Worm (Caenorhabditis elegans) whole organism, young adult: ENCODE data around the gene srd-46.

Experiments
- B0019.2 ChIP-seq: fragments of 200-800 bp; sonication (Bioruptor generic); conservative IDR thresholded peaks from 2 replicates; pipeline ENCODE4 v1.3.6; 2022; ENCODE audit warnings: missing genetic modification reagents, missing genetic modification characterization, missing compliant biosample characterization
- C06A6.2 ChIP-seq: fragments of 200-800 bp; sonication (Bioruptor generic); conservative IDR thresholded peaks from 2 replicates; pipeline ENCODE4 v1.3.6; 2022; ENCODE audit warnings: missing genetic modification characterization, missing compliant biosample characterization
- F22D6.2 ChIP-seq: sonication (generic microtip); optimal IDR thresholded peaks from 2 replicates; lab custom pipeline; 2016; ENCODE audit warnings: mild to moderate bottlenecking, missing genetic modification characterization, missing compliant biosample characterization
- F23B12.7 ChIP-seq: sonication (generic microtip); optimal IDR thresholded peaks from 2 replicates; lab custom pipeline; 2017; ENCODE audit warnings: missing genetic modification characterization, mild to moderate bottlenecking, missing compliant biosample characterization, antibody characterized with exemption, moderate library complexity; ENCODE audit not compliant: insufficient read depth
- F37B4.10 ChIP-seq: fragments of 200-800 bp; sonication (Bioruptor generic); IDR thresholded peaks from 2 replicates; pipeline ENCODE4 v1.3.6; 2022; ENCODE audit warnings: missing genetic modification characterization, missing compliant biosample characterization
- F39B2.1 ChIP-seq: fragments of 200-800 bp; sonication (Bioruptor generic); IDR thresholded peaks from 2 replicates; pipeline ENCODE4 v1.3.6; 2022; ENCODE audit warnings: missing genetic modification reagents, missing genetic modification characterization, missing compliant biosample characterization
- F49E8.2 ChIP-seq: sonication (generic microtip); optimal IDR thresholded peaks from 3 replicates; lab custom pipeline; 2017; ENCODE audit warnings: missing genetic modification characterization, mild to moderate bottlenecking, missing compliant biosample characterization, antibody characterized with exemption, moderate library complexity; ENCODE audit not compliant: insufficient read depth
- K12H6.12 ChIP-seq: fragments of 200-800 bp; sonication (Bioruptor generic); optimal IDR thresholded peaks from 2 replicates; lab custom pipeline; 2018; ENCODE audit warnings: mild to moderate bottlenecking, missing genetic modification characterization, missing compliant biosample characterization
- T07F8.4 ChIP-seq: sonication (generic microtip); optimal IDR thresholded peaks from 2 replicates; lab custom pipeline; 2016; ENCODE audit warnings: mild to moderate bottlenecking, missing genetic modification characterization, moderate library complexity, missing compliant biosample characterization
- aptf-2 ChIP-seq: fragments of 200-800 bp; sonication (Bioruptor generic); conservative IDR thresholded peaks from 2 replicates; pipeline ENCODE4 v1.3.6; 2022; ENCODE audit warnings: missing genetic modification reagents, missing genetic modification characterization, missing compliant biosample characterization
- aptf-3 ChIP-seq: fragments of 200-800 bp; sonication (Bioruptor generic); IDR thresholded peaks from 2 replicates; pipeline ENCODE4 v1.3.6; 2022; ENCODE audit warnings: missing genetic modification characterization, missing compliant biosample characterization
- bed-2 ChIP-seq: fragments of 200-800 bp; sonication (Bioruptor generic); IDR thresholded peaks from 2 replicates; pipeline ENCODE4 v1.3.6; 2022; ENCODE audit warnings: missing genetic modification reagents, missing genetic modification characterization, missing compliant biosample characterization
- ceh-100 ChIP-seq: fragments of 200-800 bp; sonication (Bioruptor generic); IDR thresholded peaks from 2 replicates; pipeline ENCODE4 v1.3.6; 2022; ENCODE audit warnings: missing genetic modification reagents, missing genetic modification characterization, missing compliant biosample characterization
- ceh-40 ChIP-seq: fragments of 200-800 bp; sonication (Bioruptor generic); IDR thresholded peaks from 2 replicates; pipeline ENCODE4 v1.3.6; 2022; ENCODE audit warnings: missing genetic modification characterization, missing compliant biosample characterization
- ceh-91 ChIP-seq: fragments of 200-800 bp; sonication (Bioruptor generic); IDR thresholded peaks from 2 replicates; pipeline ENCODE4 v1.3.6; 2022; ENCODE audit warnings: missing genetic modification reagents, missing genetic modification characterization, missing compliant biosample characterization
- chd-7 ChIP-seq: sonication (generic microtip); optimal IDR thresholded peaks from 2 replicates; lab custom pipeline; 2016; ENCODE audit warnings: mild to moderate bottlenecking, missing genetic modification characterization, moderate library complexity, missing compliant biosample characterization
- efl-1 ChIP-seq: fragments of 150-350 bp; optimal IDR thresholded peaks from 2 replicates; lab custom pipeline; 2014; ENCODE audit warnings: missing biosample characterization, missing genetic modification reagents, missing genetic modification characterization
- egrh-3 ChIP-seq: fragments of 200-800 bp; sonication (Bioruptor generic); IDR thresholded peaks from 2 replicates; pipeline ENCODE4 v1.3.6; 2022; ENCODE audit warnings: missing genetic modification reagents, missing genetic modification characterization, missing compliant biosample characterization
- ets-4 ChIP-seq: fragments of 200-800 bp; sonication (Bioruptor generic); optimal IDR thresholded peaks from 2 replicates; lab custom pipeline; 2018; ENCODE audit warnings: mild to moderate bottlenecking, missing genetic modification characterization, missing compliant biosample characterization
- fkh-3 ChIP-seq: sonication (generic microtip); optimal IDR thresholded peaks from 2 replicates; lab custom pipeline; 2016; ENCODE audit warnings: mild to moderate bottlenecking, missing genetic modification characterization, missing compliant biosample characterization
- hlh-12 ChIP-seq: sonication (generic microtip); optimal IDR thresholded peaks from 2 replicates; lab custom pipeline; 2016; ENCODE audit warnings: missing genetic modification characterization, missing compliant biosample characterization
- hrde-1 ChIP-seq: sonication (generic microtip); optimal IDR thresholded peaks from 2 replicates; lab custom pipeline; 2016; ENCODE audit warnings: missing genetic modification characterization, mild to moderate bottlenecking, missing compliant biosample characterization, moderate library complexity, missing genotype, missing genetic modification reagents, borderline replicate concordance
- let-526 ChIP-seq: fragments of 200-800 bp; sonication (Bioruptor generic); IDR thresholded peaks from 2 replicates; pipeline ENCODE4 v1.3.6; 2022; ENCODE audit warnings: missing genetic modification reagents, missing genetic modification characterization, missing compliant biosample characterization
- let-607 ChIP-seq, 2 experiments: fragments of 200-800 bp in 1 of 2; sonication (Bioruptor generic) in 1 of 2; sonication (generic microtip) in 1 of 2; optimal IDR thresholded peaks; 2 replicates each; lab custom pipeline; 2016 to 2018; ENCODE audit warnings: mild to moderate bottlenecking in 2 of 2, missing compliant biosample characterization in 2 of 2, missing genetic modification characterization in 2 of 2, moderate library complexity in 2 of 2, missing genotype in 1 of 2
- lin-35 ChIP-seq, 3 experiments: fragments of 150-350 bp in 2 of 3; sonication (generic microtip) in 1 of 3; optimal IDR thresholded peaks; 2 replicates each; lab custom pipeline; 2014 to 2018; ENCODE audit warnings: missing biosample characterization in 3 of 3, missing genetic modification characterization in 3 of 3, missing genetic modification reagents in 3 of 3
- lin-40 ChIP-seq: sonication (generic microtip); optimal IDR thresholded peaks from 2 replicates; lab custom pipeline; 2016; ENCODE audit warnings: missing genetic modification characterization, mild to moderate bottlenecking, missing compliant biosample characterization, missing genotype, missing genetic modification reagents
- madf-3 ChIP-seq: fragments of 200-800 bp; sonication (Bioruptor generic); IDR thresholded peaks from 2 replicates; pipeline ENCODE4 v1.3.6; 2022; ENCODE audit warnings: missing genetic modification reagents, missing genetic modification characterization, missing compliant biosample characterization
- madf-8 ChIP-seq: fragments of 200-800 bp; sonication (Bioruptor generic); conservative IDR thresholded peaks from 2 replicates; pipeline ENCODE4 v1.3.6; 2022; ENCODE audit warnings: missing genetic modification reagents, missing genetic modification characterization, missing compliant biosample characterization
- mel-28 ChIP-seq: sonication (generic microtip); optimal IDR thresholded peaks from 2 replicates; lab custom pipeline; 2016; ENCODE audit warnings: borderline replicate concordance, mild to moderate bottlenecking, missing genetic modification characterization, missing compliant biosample characterization
- nfyb-1 ChIP-seq: fragments of 200-800 bp; sonication (Bioruptor generic); IDR thresholded peaks from 2 replicates; pipeline ENCODE4 v1.3.6; 2022; ENCODE audit warnings: missing genetic modification reagents, missing genetic modification characterization, missing compliant biosample characterization
- nhr-120 ChIP-seq: fragments of 200-800 bp; sonication (Bioruptor generic); IDR thresholded peaks from 2 replicates; pipeline ENCODE4 v1.3.6; 2022; ENCODE audit warnings: missing genetic modification characterization, missing compliant biosample characterization
- nhr-80 ChIP-seq: sonication (generic microtip); optimal IDR thresholded peaks from 2 replicates; lab custom pipeline; 2016; ENCODE audit warnings: missing genetic modification characterization, missing compliant biosample characterization
- nhr-90 ChIP-seq: sonication (generic microtip); optimal IDR thresholded peaks from 2 replicates; lab custom pipeline; 2016; ENCODE audit warnings: missing genotype, mild to moderate bottlenecking, missing genetic modification characterization, missing compliant biosample characterization
- rcor-1 ChIP-seq: fragments of 200-800 bp; sonication (Bioruptor generic); IDR thresholded peaks from 2 replicates; pipeline ENCODE4 v1.3.6; 2022; ENCODE audit warnings: missing genetic modification reagents, missing genetic modification characterization, missing compliant biosample characterization
- sea-2 ChIP-seq: fragments of 200-800 bp; sonication (Bioruptor generic); IDR thresholded peaks from 2 replicates; pipeline ENCODE4 v1.3.6; 2022; ENCODE audit warnings: missing genetic modification characterization, missing compliant biosample characterization
- snpc-1.1 ChIP-seq: sonication (generic microtip); optimal IDR thresholded peaks from 2 replicates; lab custom pipeline; 2017; ENCODE audit warnings: missing genetic modification characterization, mild to moderate bottlenecking, missing compliant biosample characterization, antibody characterized with exemption, moderate library complexity, missing genotype, missing genetic modification reagents; ENCODE audit not compliant: insufficient read depth
- snpc-3.4 ChIP-seq: sonication (generic microtip); optimal IDR thresholded peaks from 2 replicates; lab custom pipeline; 2017; ENCODE audit warnings: missing genetic modification characterization, mild to moderate bottlenecking, missing compliant biosample characterization, antibody characterized with exemption, moderate library complexity, missing genotype, missing genetic modification reagents
- tlf-1 ChIP-seq: fragments of 200-800 bp; sonication (Bioruptor generic); optimal IDR thresholded peaks from 2 replicates; lab custom pipeline; 2018; ENCODE audit warnings: mild to moderate bottlenecking, missing genetic modification characterization, missing compliant biosample characterization
- unc-130 ChIP-seq: sonication (generic microtip); optimal IDR thresholded peaks from 2 replicates; lab custom pipeline; 2016; ENCODE audit warnings: missing genetic modification reagents, missing genetic modification characterization, missing compliant biosample characterization
- xnd-1 ChIP-seq: sonication (generic microtip); optimal IDR thresholded peaks from 2 replicates; lab custom pipeline; 2016; ENCODE audit warnings: missing genotype, missing genetic modification reagents, missing genetic modification characterization, missing compliant biosample characterization
- ztf-18 ChIP-seq: sonication (generic microtip); optimal IDR thresholded peaks from 2 replicates; lab custom pipeline; 2016; ENCODE audit warnings: missing genotype, mild to moderate bottlenecking, missing genetic modification characterization, missing compliant biosample characterization
- ztf-3 ChIP-seq: fragments of 200-800 bp; sonication (Bioruptor generic); optimal IDR thresholded peaks from 2 replicates; lab custom pipeline; 2018; ENCODE audit warnings: mild to moderate bottlenecking, missing genetic modification characterization, missing compliant biosample characterization
- ztf-6 ChIP-seq: fragments of 200-800 bp; sonication (Bioruptor generic); IDR thresholded peaks from 2 replicates; pipeline ENCODE4 v1.3.6; 2022; ENCODE audit warnings: missing genetic modification reagents, missing genetic modification characterization, missing compliant biosample characterization

srd-46 gene

DNA sequence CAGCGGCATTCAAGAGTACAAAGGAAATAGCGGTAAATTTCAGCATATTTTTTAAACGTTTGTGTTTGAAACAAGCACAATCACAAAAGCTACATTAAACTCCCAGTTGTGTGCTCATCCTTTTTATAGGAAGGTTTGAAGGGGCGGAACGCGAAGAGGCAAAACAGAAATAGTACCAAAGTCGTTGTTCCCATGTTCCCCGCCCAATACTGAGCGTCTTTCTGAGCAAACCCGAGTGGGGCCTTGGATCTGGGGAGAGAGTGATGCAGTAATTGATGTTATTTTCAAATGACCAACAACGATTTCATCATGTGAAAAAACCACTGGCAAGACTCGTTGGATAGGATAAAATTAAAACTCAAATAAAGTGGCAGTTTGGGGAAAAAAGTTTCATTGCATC, 9.4 kb downstream of the srd-46 start, which contains the start of gene zig-2:
Gene zig-2 (minus strand): TSS at position 101 of the 400 bp plus-strand sequence.
- TF ChIP-seq ceh-91 (GFP tag; lab: Robert Waterston, UW), result no peak
- TF ChIP-seq tlf-1 (GFP tag; lab: Kevin White, UChicago), result no peak
- no peak for TF ChIP-seq F37B4.10 (GFP tag; lab: Robert Waterston, UW)
- no peak for TF ChIP-seq T07F8.4 (tag; lab: Kevin White, UChicago)
- no peak for TF ChIP-seq ztf-18
- TF ChIP-seq madf-8 (GFP tag; lab: Robert Waterston, UW), result no peak
- no peak for TF ChIP-seq K12H6.12 (tag; lab: Kevin White, UChicago)
- TF ChIP-seq lin-35 (GFP tag; optimal IDR thresholded peaks at IDR 0.05; lab: Kevin White, UChicago), result no peak

DNA sequence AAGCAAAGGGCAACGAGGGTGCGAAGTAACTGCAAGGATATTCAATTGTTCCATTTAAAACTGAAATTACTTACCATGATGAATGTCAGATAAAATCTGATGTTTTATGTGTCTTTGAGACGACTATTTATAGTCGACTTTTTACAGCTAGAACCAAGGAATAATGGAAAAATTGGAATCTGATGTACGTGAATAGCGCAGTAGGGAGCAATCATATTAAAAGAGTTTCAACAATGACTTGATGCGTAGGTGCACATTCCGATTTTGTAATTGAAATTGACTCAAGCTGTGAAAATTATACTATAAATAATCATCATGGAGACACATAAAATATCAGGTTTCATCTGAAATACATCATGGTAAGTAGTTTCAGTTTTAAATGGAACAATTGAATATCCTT, 11.4 kb downstream of the srd-46 start, which contains the start of the genes nspc-9 and nspc-10:
Gene nspc-9 (minus strand): TSS at position 101 of the 400 bp plus-strand sequence.
Gene nspc-10 (plus strand): TSS at position 331 of the 400 bp plus-strand sequence.
- no peak for TF ChIP-seq ceh-91 (GFP tag; lab: Robert Waterston, UW)
- no peak for TF ChIP-seq unc-130 (GFP tag; lab: Kevin White, UChicago)
- TF ChIP-seq ets-4 (GFP tag; lab: Kevin White, UChicago), result no peak
- TF ChIP-seq ztf-6 (GFP tag; lab: Robert Waterston, UW), result no peak
- TF ChIP-seq nhr-120 (GFP tag; lab: Robert Waterston, UW), result no peak
- TF ChIP-seq F23B12.7, result no peak
- no peak for TF ChIP-seq mel-28 (tag; lab: Kevin White, UChicago)
- TF ChIP-seq F22D6.2, result no peak
- no peak for TF ChIP-seq efl-1 (GFP tag; lab: Kevin White, UChicago)
- TF ChIP-seq aptf-3 (GFP tag; lab: Robert Waterston, UW), result no peak
- no peak for TF ChIP-seq hlh-12 (tag; lab: Kevin White, UChicago)
- no peak for TF ChIP-seq madf-8 (GFP tag; lab: Robert Waterston, UW)
- TF ChIP-seq rcor-1 (GFP tag; lab: Robert Waterston, UW), result no peak
- TF ChIP-seq madf-3 (GFP tag; lab: Robert Waterston, UW), result no peak
- TF ChIP-seq chd-7, result no peak
- TF ChIP-seq ceh-100 (GFP tag; lab: Robert Waterston, UW), result no peak
- TF ChIP-seq let-526, result no peak
- TF ChIP-seq aptf-2 (GFP tag; lab: Robert Waterston, UW), result no peak
- TF ChIP-seq T07F8.4 (tag; lab: Kevin White, UChicago), result no peak

DNA sequence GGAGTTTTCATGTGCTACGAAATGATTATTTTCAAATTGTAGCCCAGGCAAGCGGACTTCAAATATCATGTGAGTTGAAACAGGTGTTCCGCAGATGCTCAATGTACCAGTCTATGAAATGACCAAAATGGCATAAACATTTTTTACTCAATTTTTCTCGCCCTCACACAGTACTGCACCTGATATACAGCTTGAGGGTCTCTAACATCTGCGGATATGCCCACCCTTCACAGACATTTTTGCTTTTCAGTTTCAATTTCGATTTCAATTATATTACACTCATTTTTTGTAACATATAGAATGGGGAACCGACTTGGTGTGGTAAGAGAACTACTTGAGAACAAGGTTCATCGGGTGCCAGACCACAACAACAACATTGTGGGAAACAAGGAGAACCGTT, 14.8 kb downstream of the srd-46 start, which contains the start of gene F42F12.11:
Gene F42F12.11 (plus strand): TSS at position 301 of the 400 bp plus-strand sequence.
- TF ChIP-seq F39B2.1, result no peak
- TF ChIP-seq, all 124 proteins: peak for 0

DNA sequence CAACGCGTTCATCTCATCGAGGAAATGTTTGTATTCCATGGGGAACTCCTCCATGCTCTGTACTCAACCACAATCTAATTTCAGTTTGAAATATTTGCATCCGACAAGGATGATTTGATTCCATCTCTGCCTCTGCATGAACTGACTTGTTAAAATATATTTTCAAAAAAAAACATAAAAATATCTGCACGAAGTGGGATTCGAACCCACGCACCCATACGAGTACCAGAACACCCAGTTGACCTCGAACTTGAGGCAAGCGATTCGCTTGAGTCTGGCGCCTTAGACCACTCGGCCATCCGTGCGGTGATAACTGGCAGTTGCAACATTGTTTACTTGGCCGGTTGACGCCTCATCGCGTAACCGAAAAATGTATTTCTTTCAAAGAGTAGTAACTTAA, 15.9 kb downstream of the srd-46 start:
- TF ChIP-seq snpc-3.4 (tag; lab: Kevin White, UChicago), result peak; percentile 56
- TF ChIP-seq ztf-3, result no peak
- peak; percentile 48; the same call in 1 of the 2 replicates for TF ChIP-seq egrh-3 (GFP tag; lab: Robert Waterston, UW)
- TF ChIP-seq xnd-1, result no peak
- peak; percentile 83 for TF ChIP-seq nhr-90 (tag; lab: Kevin White, UChicago)
- TF ChIP-seq B0019.2 (GFP tag; lab: Robert Waterston, UW), result 0 out of 2 replicates have a peak, but pooled peaks have one; percentile 7
- no peak for TF ChIP-seq snpc-1.1 (tag; lab: Kevin White, UChicago)
- TF ChIP-seq bed-2 (GFP tag; lab: Robert Waterston, UW), result no peak
- TF ChIP-seq ceh-40 (GFP tag; lab: Robert Waterston, UW), result 0 out of 2 replicates have a peak, but pooled peaks have one; percentile 38
- TF ChIP-seq nhr-80 (tag; lab: Kevin White, UChicago), result peak; percentile 49
- TF ChIP-seq let-607 (tag; optimal IDR thresholded peaks at IDR 0.05; lab: Kevin White, UChicago), result peak in 1 of 2 experiments; percentile 37
- TF ChIP-seq nfyb-1 (GFP tag; lab: Robert Waterston, UW), result peak; percentile 73
- no peak for TF ChIP-seq sea-2
- peak; percentile 61 for TF ChIP-seq hrde-1 (tag; lab: Kevin White, UChicago)
- peak; percentile 60 for TF ChIP-seq lin-40 (tag; lab: Kevin White, UChicago)
- peak; percentile 58 for TF ChIP-seq ztf-18
- TF ChIP-seq C06A6.2 (GFP tag; lab: Robert Waterston, UW), result no peak
- no peak for TF ChIP-seq F49E8.2 (tag; lab: Kevin White, UChicago)
- peak; percentile 60 for TF ChIP-seq fkh-3 (tag; lab: Kevin White, UChicago)
- TF ChIP-seq hlh-12 (tag; lab: Kevin White, UChicago), result no peak
